Fruit fly (Drosophila melanogaster): ENCODE results near the gene FER.

FER gene

DNA sequence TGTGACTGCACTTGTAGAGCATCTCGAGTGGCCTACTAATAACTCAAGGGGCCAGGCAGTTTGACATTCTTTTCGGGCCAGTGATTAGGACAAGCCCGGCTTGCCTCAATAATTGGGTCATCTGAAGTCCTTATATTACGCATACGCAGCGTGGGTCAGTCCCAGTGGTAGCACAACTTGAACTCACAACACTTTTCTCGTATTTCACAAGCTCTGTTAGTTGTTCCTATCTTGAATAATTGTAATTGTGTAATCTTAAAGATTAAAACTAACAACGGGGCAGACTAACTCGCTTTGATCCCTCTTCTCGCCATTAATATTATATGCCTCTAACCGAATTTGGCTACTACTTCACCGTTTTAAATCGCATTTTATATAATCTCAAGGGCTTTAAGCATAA is 41.6 kb upstream of the FER start:
- TF ChIP-seq Ets65A (GFP tag), result peak; percentile 78
- TF ChIP-seq sens (GFP tag), result peak; percentile 53
- TF ChIP-seq lmd (GFP tag; IDR thresholded peaks at IDR 0.05), result no peak

dm6 chr3R:9434543-9435407 is 40.4 kb upstream of the FER start:
- TF ChIP-seq zen2 (GFP tag; IDR thresholded peaks at IDR 0.05; ENCODE audit: partially characterized antibody), result no peak
- peak; percentile 70 to 93 for TF ChIP-seq Hr51 (GFP tag; optimal IDR thresholded peaks at IDR 0.05)
- TF ChIP-seq CG15514 (GFP tag; optimal IDR thresholded peaks at IDR 0.05), result peak; percentile 80
- TF ChIP-seq dimm (GFP tag; IDR thresholded peaks at IDR 0.05), result peak; percentile 82; the same call in 1 of the 2 replicates
- peak; percentile 80 for TF ChIP-seq Fer2 (tag; optimal IDR thresholded peaks at IDR 0.05)
- TF ChIP-seq CG4404 (GFP tag; IDR thresholded peaks at IDR 0.05), result peak; percentile 50; the same call in 1 of the 2 replicates
- peak; percentile 39 for TF ChIP-seq CG4282 (GFP tag; optimal IDR thresholded peaks at IDR 0.05)
- TF ChIP-seq Oaz (GFP tag; IDR thresholded peaks at IDR 0.05), result peak; percentile 85
- peak; percentile 67 for TF ChIP-seq org-1 (GFP tag; optimal IDR thresholded peaks at IDR 0.05)
- TF ChIP-seq CG6689 (GFP tag; IDR thresholded peaks at IDR 0.05), result peak; percentile 88
- TF ChIP-seq Mad (GFP tag; optimal IDR thresholded peaks at IDR 0.05), result peak; percentile 71
- peak in 1 of 2 experiments; percentile 2 for TF ChIP-seq insv (GFP tag; optimal IDR thresholded peaks at IDR 0.05)
- TF ChIP-seq CG1832 (GFP tag; optimal IDR thresholded peaks at IDR 0.05), result no peak
- peak; percentile 19 for TF ChIP-seq CG7271 (tag; optimal IDR thresholded peaks at IDR 0.05)
- peak; percentile 93 for TF ChIP-seq Sox102F (GFP tag; optimal IDR thresholded peaks at IDR 0.05)
- TF ChIP-seq PHDP (tag; optimal IDR thresholded peaks at IDR 0.05), result peak; percentile 92
- peak; percentile 76 for TF ChIP-seq gcm (GFP tag; optimal IDR thresholded peaks at IDR 0.05)
- peak; percentile 36 for TF ChIP-seq Jarid2 (GFP tag; optimal IDR thresholded peaks at IDR 0.05)
- TF ChIP-seq luna (GFP tag; optimal IDR thresholded peaks at IDR 0.05), result peak; percentile 71
- TF ChIP-seq CG12104 (GFP tag; optimal IDR thresholded peaks at IDR 0.05), result peak; percentile 85
- TF ChIP-seq CG3407 (GFP tag; optimal IDR thresholded peaks at IDR 0.05), result peak; percentile 61
- peak; percentile 38 for TF ChIP-seq CG30431 (GFP tag; optimal IDR thresholded peaks at IDR 0.05)
- TF ChIP-seq CG14860 (GFP tag; IDR thresholded peaks at IDR 0.05; ENCODE audit: partially characterized antibody), result no peak
- no peak for TF ChIP-seq vnd (GFP tag; IDR thresholded peaks at IDR 0.05; ENCODE audit: partially characterized antibody)
- peak; percentile 74 for TF ChIP-seq Asciz (GFP tag; optimal IDR thresholded peaks at IDR 0.05)
- no peak for TF ChIP-seq usp (GFP tag; optimal IDR thresholded peaks at IDR 0.05)
- no peak for TF ChIP-seq prd (optimal IDR thresholded peaks at IDR 0.05)
- peak; percentile 91 for TF ChIP-seq prd (GFP tag; IDR thresholded peaks at IDR 0.05)
- peak; percentile 40 for TF ChIP-seq Mes4 (GFP tag; optimal IDR thresholded peaks at IDR 0.05)
- peak; percentile 82 for TF ChIP-seq sqz (GFP tag; optimal IDR thresholded peaks at IDR 0.05)
- TF ChIP-seq exex (tag; optimal IDR thresholded peaks at IDR 0.05), result peak; percentile 54
- peak; percentile 88 for TF ChIP-seq nmo (GFP tag; optimal IDR thresholded peaks at IDR 0.05)
- no peak for TF ChIP-seq pita (GFP tag; optimal IDR thresholded peaks at IDR 0.05)
- TF ChIP-seq br (optimal IDR thresholded peaks at IDR 0.05), result no peak
- peak; percentile 71 for TF ChIP-seq crc (GFP tag; optimal IDR thresholded peaks at IDR 0.05)
- TF ChIP-seq HLH3B (GFP tag; IDR thresholded peaks at IDR 0.05), result peak; percentile 73
- TF ChIP-seq CG12391 (tag; optimal IDR thresholded peaks at IDR 0.05), result peak; percentile 91
- peak; percentile 88; the same call in 1 of the 2 replicates for TF ChIP-seq ranshi (GFP tag; IDR thresholded peaks at IDR 0.05)
- no peak for TF ChIP-seq HLHmδ (GFP tag; optimal IDR thresholded peaks at IDR 0.05)
- peak; percentile 67 for TF ChIP-seq Atf-2 (GFP tag; optimal IDR thresholded peaks at IDR 0.05)
- TF ChIP-seq CG13123 (GFP tag; optimal IDR thresholded peaks at IDR 0.05), result peak; percentile 53
- TF ChIP-seq CG11560 (tag; IDR thresholded peaks at IDR 0.05), result peak; percentile 17; the same call in 1 of the 3 replicates
- peak; percentile 90 for TF ChIP-seq CG12659 (GFP tag; optimal IDR thresholded peaks at IDR 0.05)
- TF ChIP-seq CG15011 (GFP tag; optimal IDR thresholded peaks at IDR 0.05), result peak; percentile 72

Data from whole organism, embryonic.